Fruit fly (Drosophila melanogaster) whole organism, embryonic: ENCODE results near the gene sqh.

ENCODE experiments used
- CG12769 ChIP-seq: fragments of 200-800 bp; sonication (Bioruptor generic); optimal IDR thresholded peaks from 2 replicates; lab custom pipeline; 2019; ENCODE audit warnings: missing biosample characterization, mild to moderate bottlenecking, missing genetic modification characterization, moderate library complexity
- CG13287 ChIP-seq: fragments of 200-800 bp; sonication (Bioruptor generic); IDR thresholded peaks from 2 replicates; pipeline ENCODE4 v1.3.6; 2022; ENCODE audit warnings: missing biosample characterization, missing genetic modification characterization; ENCODE audit not compliant: partially characterized antibody
- CG13424 ChIP-seq: fragments of 200-800 bp; sonication (Bioruptor generic); optimal IDR thresholded peaks from 2 replicates; lab custom pipeline; 2019; ENCODE audit warnings: missing biosample characterization, mild to moderate bottlenecking, missing genetic modification characterization, moderate library complexity
- CG14710 ChIP-seq: fragments of 200-800 bp; sonication (Bioruptor generic); optimal IDR thresholded peaks from 3 replicates; lab custom pipeline; 2019; ENCODE audit warnings: missing biosample characterization, mild to moderate bottlenecking, missing genetic modification characterization, moderate library complexity
- CG15269 ChIP-seq: fragments of 200-800 bp; sonication (Bioruptor generic); optimal IDR thresholded peaks from 2 replicates; lab custom pipeline; 2018; ENCODE audit warnings: missing biosample characterization, mild to moderate bottlenecking, missing genetic modification characterization, moderate library complexity
- CG1647 ChIP-seq: fragments of 200-800 bp; sonication (Bioruptor generic); optimal IDR thresholded peaks from 3 replicates; lab custom pipeline; 2016; ENCODE audit warnings: missing biosample characterization, missing genetic modification characterization
- CG16863 ChIP-seq: fragments of 200-800 bp; sonication (Bioruptor generic); optimal IDR thresholded peaks from 3 replicates; lab custom pipeline; 2016; ENCODE audit warnings: missing biosample characterization, missing genetic modification characterization
- CG2202 ChIP-seq: fragments of 200-800 bp; sonication (Bioruptor generic); optimal IDR thresholded peaks from 2 replicates; lab custom pipeline; 2018; ENCODE audit warnings: missing biosample characterization, mild to moderate bottlenecking, missing genetic modification characterization
- CG2678 ChIP-seq: fragments of 200-800 bp; sonication (Bioruptor generic); optimal IDR thresholded peaks from 3 replicates; lab custom pipeline; 2019; ENCODE audit warnings: missing biosample characterization, mild to moderate bottlenecking, missing genetic modification characterization, moderate library complexity
- CG30431 ChIP-seq: fragments of 200-800 bp; sonication (Bioruptor generic); optimal IDR thresholded peaks from 2 replicates; lab custom pipeline; 2017; ENCODE audit warnings: missing biosample characterization, missing genetic modification characterization
- CG3281 ChIP-seq: fragments of 200-800 bp; sonication (Bioruptor generic); optimal IDR thresholded peaks from 3 replicates; lab custom pipeline; 2017; ENCODE audit warnings: missing biosample characterization, mild to moderate bottlenecking, missing genetic modification characterization
- CG43689 ChIP-seq: fragments of 200-800 bp; sonication (Bioruptor generic); IDR thresholded peaks from 2 replicates; pipeline ENCODE4 v1.3.6; 2022; ENCODE audit warnings: missing biosample characterization, missing genetic modification characterization
- CG4617 ChIP-seq: fragments of 200-800 bp; sonication (Bioruptor generic); optimal IDR thresholded peaks from 3 replicates; lab custom pipeline; 2016; ENCODE audit warnings: missing biosample characterization, missing genetic modification characterization, borderline replicate concordance
- CG6272 ChIP-seq: fragments of 200-800 bp; sonication (Bioruptor generic); IDR thresholded peaks from 2 replicates; pipeline ENCODE4 v1.3.6; 2022; ENCODE audit warnings: missing biosample characterization, missing genetic modification characterization
- CG7357 ChIP-seq: fragments of 200-800 bp; sonication (Bioruptor generic); IDR thresholded peaks from 3 replicates; pipeline ENCODE4 v1.3.6; 2022; ENCODE audit warnings: missing biosample characterization, missing genetic modification characterization
- CG7987 ChIP-seq: fragments of 200-800 bp; sonication (Bioruptor generic); optimal IDR thresholded peaks from 2 replicates; lab custom pipeline; 2018; ENCODE audit warnings: missing biosample characterization, mild to moderate bottlenecking, missing genetic modification characterization, moderate library complexity
- CG8944 ChIP-seq: fragments of 200-800 bp; sonication (Bioruptor generic); optimal IDR thresholded peaks from 3 replicates; lab custom pipeline; 2016; ENCODE audit warnings: missing biosample characterization, missing genetic modification characterization
- Dp ChIP-seq: fragments of 200-800 bp; sonication (Bioruptor generic); optimal IDR thresholded peaks from 2 replicates; lab custom pipeline; 2018; ENCODE audit warnings: missing biosample characterization, mild to moderate bottlenecking, missing genetic modification characterization, moderate library complexity
- MTF-1 ChIP-seq: fragments of 200-800 bp; sonication (Bioruptor generic); optimal IDR thresholded peaks from 2 replicates; lab custom pipeline; 2018; ENCODE audit warnings: missing biosample characterization, mild to moderate bottlenecking, missing genetic modification characterization, borderline replicate concordance
- Med ChIP-seq: fragments of 200-800 bp; sonication (Bioruptor generic); peaks from one replicate; lab custom pipeline; 2016; ENCODE audit warnings: missing biosample characterization, missing genetic modification characterization, mild to moderate bottlenecking, inconsistent platforms, moderate library complexity
- Mrtf ChIP-seq: fragments of 200-800 bp; sonication (Bioruptor generic); IDR thresholded peaks from 3 replicates; pipeline ENCODE4 v1.3.6; 2022; ENCODE audit warnings: missing biosample characterization, missing genetic modification characterization
- NK7.1 ChIP-seq: fragments of 200-800 bp; sonication (Bioruptor generic); optimal IDR thresholded peaks from 3 replicates; lab custom pipeline; 2016; ENCODE audit warnings: missing biosample characterization, missing genetic modification characterization
- Optix ChIP-seq: fragments of 200-800 bp; sonication (Bioruptor generic); IDR thresholded peaks from 3 replicates; pipeline ENCODE4 v1.3.6; 2022; ENCODE audit warnings: missing biosample characterization, missing genetic modification characterization
- Scr ChIP-seq: fragments of 200-800 bp; sonication (Bioruptor generic); IDR thresholded peaks from 2 replicates; pipeline ENCODE4 v1.3.6; 2022; ENCODE audit warnings: missing biosample characterization, missing genetic modification characterization; ENCODE audit not compliant: partially characterized antibody
- Side ChIP-seq: fragments of 200-800 bp; sonication (Bioruptor generic); optimal IDR thresholded peaks from 2 replicates; lab custom pipeline; 2016; ENCODE audit warnings: missing biosample characterization, missing genetic modification characterization
- Sry-β ChIP-seq: fragments of 200-800 bp; sonication (Bioruptor generic); optimal IDR thresholded peaks from 2 replicates; lab custom pipeline; 2018; ENCODE audit warnings: missing biosample characterization, mild to moderate bottlenecking, missing genetic modification characterization, moderate library complexity
- Taf1 ChIP-seq: fragments of 200-800 bp; sonication (Bioruptor generic); IDR thresholded peaks from 2 replicates; pipeline ENCODE4 v1.3.6; 2022; ENCODE audit warnings: missing biosample characterization, missing genetic modification characterization
- ap ChIP-seq: fragments of 200-800 bp; sonication (Bioruptor generic); IDR thresholded peaks from 2 replicates; pipeline ENCODE4 v1.3.6; 2022; ENCODE audit warnings: missing biosample characterization, missing genetic modification characterization
- chinmo ChIP-seq: fragments of 200-800 bp; sonication (Bioruptor generic); IDR thresholded peaks from 4 replicates; pipeline ENCODE4 v1.3.6; 2022; ENCODE audit warnings: missing biosample characterization, missing genetic modification characterization; ENCODE audit not compliant: partially characterized antibody
- corto ChIP-seq: fragments of 200-800 bp; sonication (Bioruptor generic); optimal IDR thresholded peaks from 2 replicates; lab custom pipeline; 2016; ENCODE audit warnings: missing biosample characterization, mild to moderate bottlenecking, missing genetic modification characterization, moderate library complexity
- crol ChIP-seq: fragments of 200-800 bp; sonication (Bioruptor generic); IDR thresholded peaks from 2 replicates; pipeline ENCODE4 v1.3.6; 2022; ENCODE audit warnings: missing biosample characterization, missing genetic modification characterization
- da ChIP-seq: fragments of 200-800 bp; sonication (Bioruptor generic); optimal IDR thresholded peaks from 2 replicates; lab custom pipeline; 2016; ENCODE audit warnings: missing biosample characterization, missing genetic modification characterization
- disco-r ChIP-seq: fragments of 200-800 bp; sonication (Bioruptor generic); optimal IDR thresholded peaks from 2 replicates; lab custom pipeline; 2016; ENCODE audit warnings: missing biosample characterization, missing genetic modification characterization
- eyg ChIP-seq: fragments of 200-800 bp; sonication (Bioruptor generic); optimal IDR thresholded peaks from 3 replicates; lab custom pipeline; 2016; ENCODE audit warnings: missing biosample characterization, missing genetic modification characterization
- ftz-f1 ChIP-seq: fragments of 200-800 bp; sonication (Bioruptor generic); optimal IDR thresholded peaks from 2 replicates; lab custom pipeline; 2016; ENCODE audit warnings: missing biosample characterization, missing genetic modification characterization
- gsb ChIP-seq: fragments of 200-800 bp; sonication (Bioruptor generic); IDR thresholded peaks from 2 replicates; pipeline ENCODE4 v1.3.6; 2022; ENCODE audit warnings: missing biosample characterization, missing genetic modification characterization
- hbn ChIP-seq: fragments of 200-800 bp; sonication (Bioruptor generic); IDR thresholded peaks from 2 replicates; pipeline ENCODE4 v1.3.6; 2022; ENCODE audit warnings: missing biosample characterization, missing genetic modification characterization; ENCODE audit not compliant: partially characterized antibody
- ken ChIP-seq: fragments of 200-800 bp; sonication (Bioruptor generic); IDR thresholded peaks from 3 replicates; pipeline ENCODE4 v1.3.6; 2022; ENCODE audit warnings: missing biosample characterization, missing genetic modification characterization
- luna ChIP-seq: fragments of 200-800 bp; sonication (Bioruptor generic); optimal IDR thresholded peaks from 2 replicates; lab custom pipeline; 2016; ENCODE audit warnings: missing biosample characterization, missing genetic modification characterization
- onecut ChIP-seq: fragments of 200-800 bp; sonication (Bioruptor generic); IDR thresholded peaks from 2 replicates; pipeline ENCODE4 v1.3.6; 2022; ENCODE audit warnings: missing biosample characterization, missing genetic modification characterization
- peb ChIP-seq: fragments of 200-800 bp; sonication (Bioruptor generic); IDR thresholded peaks from 2 replicates; pipeline ENCODE4 v1.3.6; 2022; ENCODE audit warnings: missing biosample characterization, missing genetic modification characterization
- phol ChIP-seq: fragments of 200-800 bp; sonication (Bioruptor generic); optimal IDR thresholded peaks from 3 replicates; lab custom pipeline; 2018; ENCODE audit warnings: missing biosample characterization, mild to moderate bottlenecking, missing genetic modification characterization, moderate library complexity
- prd ChIP-seq, 3 experiments: fragments of >200 bp in 2 of 3; fragments of 200-800 bp in 1 of 3; sonication (Bioruptor generic) in 1 of 3; optimal IDR thresholded peaks in 2 of 3; IDR thresholded peaks in 1 of 3; 2 replicates in 2 of 3; 3 replicates in 1 of 3; pipeline versions ENCODE4 v1.3.6 to Lab custom; 2017 to 2022; ENCODE audit warnings: missing biosample characterization in 1 of 3, missing genetic modification characterization in 1 of 3
- pum ChIP-seq: fragments of 200-800 bp; sonication (Bioruptor generic); optimal IDR thresholded peaks from 2 replicates; lab custom pipeline; 2016; ENCODE audit warnings: missing biosample characterization, missing genetic modification characterization
- seq ChIP-seq: fragments of 200-800 bp; sonication (Bioruptor generic); IDR thresholded peaks from 2 replicates; pipeline ENCODE4 v1.3.6; 2022; ENCODE audit warnings: missing biosample characterization, missing genetic modification characterization
- stc ChIP-seq: fragments of 200-800 bp; sonication (Bioruptor generic); IDR thresholded peaks from 2 replicates; pipeline ENCODE4 v1.3.6; 2022; ENCODE audit warnings: missing biosample characterization, missing genetic modification characterization
- ttk ChIP-seq: fragments of 200-800 bp; sonication (Bioruptor generic); IDR thresholded peaks from 2 replicates; pipeline ENCODE4 v2.1.2; 2022; ENCODE audit warnings: missing biosample characterization, missing genetic modification characterization

The sqh gene

dm6 chrX:6224225-6225190, at the start of gene sqh (continued):
- TF ChIP-seq da (GFP tag; lab: Kevin White, UChicago) (no peak), disco-r (GFP tag; lab: Kevin White, UChicago) (peak; percentile 46), CG14710 (tag; lab: Kevin White, UChicago) (peak; percentile 71), prd (optimal IDR thresholded peaks at IDR 0.05; lab: Kevin White, UChicago) (no peak), prd (GFP tag; IDR thresholded peaks at IDR 0.05; lab: Robert Waterston, UW) (peak; percentile 94), CG12769 (no peak), CG7357 (GFP tag; lab: Robert Waterston, UW) (peak; percentile 84), Taf1 (GFP tag; lab: Robert Waterston, UW) (peak; percentile 81; the same call in 1 of the 2 replicates), CG7987 (GFP tag; lab: Kevin White, UChicago) (peak; percentile 66), MTF-1 (GFP tag; lab: Kevin White, UChicago) (peak; percentile 47), Dp (GFP tag; lab: Kevin White, UChicago) (no peak), ttk (peak; percentile 84), CG1647 (peak; percentile 58), CG30431 (GFP tag; lab: Kevin White, UChicago) (peak; percentile 82), Optix (GFP tag; lab: Robert Waterston, UW) (peak; percentile 84), seq (GFP tag; lab: Robert Waterston, UW) (peak; percentile 92), Mrtf (GFP tag; lab: Robert Waterston, UW) (peak; percentile 86), Sry-β (GFP tag; lab: Kevin White, UChicago) (peak; percentile 28), CG2678 (tag; lab: Kevin White, UChicago) (peak; percentile 92), chinmo (GFP tag; lab: Robert Waterston, UW) (peak; percentile 77; the same call in 1 of the 4 replicates), CG43689 (peak; percentile 64; the same call in 1 of the 2 replicates), ken (GFP tag; lab: Robert Waterston, UW) (peak; percentile 92), CG4617 (GFP tag; lab: Kevin White, UChicago) (peak; percentile 26), Scr (GFP tag; lab: Robert Waterston, UW) (no peak), CG8944 (GFP tag; lab: Kevin White, UChicago) (peak; percentile 37), CG6272 (GFP tag; lab: Robert Waterston, UW) (peak; percentile 87), gsb (GFP tag; lab: Robert Waterston, UW) (peak; percentile 79), CG16863 (GFP tag; lab: Kevin White, UChicago) (peak; percentile 13), peb (GFP tag; lab: Robert Waterston, UW) (peak; percentile 65), luna (no peak), phol (peak; percentile 82), corto (GFP tag; lab: Kevin White, UChicago) (peak; percentile 84), onecut (GFP tag; lab: Robert Waterston, UW) (peak; percentile 83), Med (GFP tag; lab: Kevin White, UChicago) (peak; percentile 94), eyg (GFP tag; lab: Kevin White, UChicago) (no peak), CG3281 (GFP tag; lab: Kevin White, UChicago) (peak; percentile 83), ap (GFP tag; lab: Robert Waterston, UW) (peak; percentile 78), NK7.1 (GFP tag; lab: Kevin White, UChicago) (no peak), ftz-f1 (GFP tag; lab: Kevin White, UChicago) (peak; percentile 51), CG15269 (tag; lab: Kevin White, UChicago) (peak; percentile 93), Side (GFP tag; lab: Kevin White, UChicago) (no peak), CG13287 (peak; percentile 8; the same call in 1 of the 2 replicates), CG2202 (tag; lab: Kevin White, UChicago) (peak; percentile 74), hbn (no peak), crol (GFP tag; lab: Robert Waterston, UW) (0 out of 2 replicates have a peak, but pooled peaks have one; percentile 17), pum (GFP tag; lab: Kevin White, UChicago) (peak; percentile 35), CG13424 (tag; lab: Kevin White, UChicago) (peak; percentile 92), stc (GFP tag; lab: Robert Waterston, UW) (peak; percentile 90)
